Fruit fly (Drosophila melanogaster) whole organism, larva: ENCODE data around the gene CG5506.

Experiments used
- noc ChIP-seq: fragments of 200-800 bp; sonication (Bioruptor generic); optimal IDR thresholded peaks from 3 replicates; lab custom pipeline; 2019; ENCODE audit warnings: missing biosample characterization, mild to moderate bottlenecking, missing genetic modification characterization, moderate library complexity

Gene CG5506

DNA sequence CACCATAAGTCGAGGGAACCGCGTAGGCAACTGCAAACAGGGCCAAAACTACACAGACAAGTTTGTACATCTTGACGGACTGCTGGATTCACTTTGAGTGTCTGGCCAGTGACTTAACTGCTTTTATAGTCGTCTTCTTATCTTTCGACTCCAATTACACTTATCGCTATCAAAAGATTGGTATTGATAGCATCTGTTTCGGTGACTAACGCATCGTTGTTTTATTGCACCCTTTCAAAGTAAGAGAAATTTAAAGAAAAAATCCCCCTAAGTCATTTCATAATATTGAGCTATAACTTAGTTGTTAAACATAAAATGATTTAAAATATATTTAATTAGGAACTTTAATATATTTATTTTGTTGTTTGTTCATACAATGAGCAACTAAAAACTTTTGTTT is at the start of gene CG5506:
Gene CG5506, minus strand, starts transcription at position 101 of the 400 bp plus-strand sequence.
- no peak for TF ChIP-seq noc (tag; lab: Kevin White, UChicago)

DNA sequence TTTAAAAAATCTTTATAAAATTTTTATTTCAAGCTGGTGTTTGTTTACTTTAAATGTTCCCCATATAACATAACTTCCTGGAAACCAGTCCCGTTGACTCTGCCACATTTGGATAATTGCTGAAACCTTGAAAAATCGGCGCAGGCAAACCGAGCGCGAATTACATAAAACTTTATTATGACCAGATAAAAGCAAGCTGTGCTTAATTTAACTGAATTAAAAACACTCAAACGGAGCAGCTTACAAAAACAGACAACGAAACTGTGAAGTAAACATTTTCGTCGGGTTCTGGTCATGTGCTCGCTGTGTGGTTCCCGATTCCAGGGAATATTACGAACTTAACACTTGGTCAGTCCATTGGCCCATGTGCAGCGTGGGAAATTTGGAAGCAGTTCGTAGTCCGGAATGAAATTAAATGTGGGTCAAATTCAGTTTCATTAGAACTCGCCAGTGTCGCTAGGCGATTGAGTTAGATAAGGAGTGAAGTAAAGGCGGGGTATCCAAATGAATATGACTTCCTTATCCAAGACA is 49.7 kb upstream of the CG5506 start:
- TF ChIP-seq noc (tag; lab: Kevin White, UChicago), result no peak

DNA sequence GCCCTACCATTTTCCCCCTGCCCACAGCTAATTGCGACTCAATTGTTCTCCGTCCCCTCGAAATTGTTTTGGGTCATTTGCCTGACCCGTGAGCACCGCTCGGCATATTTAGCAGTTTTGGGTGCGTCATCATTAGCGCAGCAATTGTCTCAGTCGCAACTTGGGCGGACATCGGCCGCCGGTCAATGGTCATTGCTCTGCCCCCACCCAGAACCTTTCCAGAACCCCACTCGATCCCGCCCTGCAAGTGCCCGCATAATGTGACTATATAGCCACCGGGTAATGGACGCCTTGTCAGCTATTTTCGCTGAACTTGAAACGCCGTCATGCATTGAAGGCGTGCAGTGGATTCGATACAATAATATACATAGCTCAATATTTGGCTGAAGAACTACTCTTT is 48.9 kb upstream of the CG5506 start:
- TF ChIP-seq noc (tag; lab: Kevin White, UChicago), result no peak

DNA sequence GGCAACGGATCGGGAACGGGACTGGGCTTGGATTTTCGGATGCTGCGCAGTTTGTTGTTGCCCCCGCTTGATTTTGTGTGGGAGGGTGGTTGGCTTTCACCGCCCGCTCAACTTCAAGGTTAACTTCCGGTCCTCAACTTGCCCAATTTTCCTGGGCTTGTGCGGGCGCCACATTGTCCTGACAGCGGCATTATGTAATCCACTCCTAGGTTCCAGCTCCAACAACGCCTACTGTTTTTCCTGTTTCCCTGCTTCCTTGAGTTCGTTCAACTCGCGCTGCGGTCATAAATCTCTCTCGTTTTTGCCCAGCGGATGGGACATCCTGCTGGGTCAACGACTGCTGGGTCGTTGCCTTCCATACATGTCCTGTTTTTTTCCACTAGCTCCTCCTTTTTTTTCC is 47.7 kb upstream of the CG5506 start:
- TF ChIP-seq noc (tag; lab: Kevin White, UChicago), result no peak

DNA sequence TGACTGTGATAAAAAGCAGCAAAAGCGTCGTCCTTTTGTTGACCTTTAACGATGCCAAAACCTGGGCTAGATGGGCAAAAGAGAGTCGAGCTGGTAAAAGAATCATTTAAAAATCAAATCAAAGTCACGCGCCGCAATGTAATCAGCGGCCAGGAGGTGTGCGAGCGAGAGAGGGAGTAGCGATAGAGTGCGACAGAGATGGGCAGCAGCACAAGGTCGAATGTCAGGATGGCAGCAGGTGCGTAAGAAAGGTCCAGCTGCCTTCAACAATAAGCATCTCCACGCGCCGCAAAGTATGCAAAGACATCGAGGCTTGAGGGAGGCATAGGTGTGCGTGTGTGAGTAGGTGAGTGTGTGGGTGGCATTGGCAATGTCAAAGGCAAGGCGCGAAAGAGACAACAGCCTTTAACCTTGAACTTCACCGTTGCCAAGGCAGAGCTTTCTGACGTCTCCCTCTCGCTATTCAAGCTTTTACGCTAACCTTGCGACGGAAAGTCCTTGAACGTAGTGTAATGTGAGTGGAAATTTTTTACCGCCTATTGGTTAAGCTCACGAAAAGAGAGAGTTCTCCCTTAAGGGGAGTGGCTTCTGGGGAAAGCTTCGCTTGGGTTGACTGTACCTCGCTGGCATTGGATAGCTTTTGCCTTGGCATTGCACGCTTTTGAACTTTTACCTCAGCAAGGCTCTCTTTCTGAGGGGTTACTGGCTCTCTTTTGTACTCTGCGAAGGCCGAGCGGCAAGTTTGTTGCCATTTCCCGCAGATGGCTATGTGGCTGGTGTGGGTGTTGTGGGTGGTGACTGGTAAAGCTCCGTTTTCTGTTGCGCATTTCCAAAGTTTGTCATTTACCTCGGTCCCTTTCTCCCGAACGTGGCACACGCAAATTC is 45.8 kb upstream of the CG5506 start:
- TF ChIP-seq noc (tag; lab: Kevin White, UChicago), result no peak

DNA sequence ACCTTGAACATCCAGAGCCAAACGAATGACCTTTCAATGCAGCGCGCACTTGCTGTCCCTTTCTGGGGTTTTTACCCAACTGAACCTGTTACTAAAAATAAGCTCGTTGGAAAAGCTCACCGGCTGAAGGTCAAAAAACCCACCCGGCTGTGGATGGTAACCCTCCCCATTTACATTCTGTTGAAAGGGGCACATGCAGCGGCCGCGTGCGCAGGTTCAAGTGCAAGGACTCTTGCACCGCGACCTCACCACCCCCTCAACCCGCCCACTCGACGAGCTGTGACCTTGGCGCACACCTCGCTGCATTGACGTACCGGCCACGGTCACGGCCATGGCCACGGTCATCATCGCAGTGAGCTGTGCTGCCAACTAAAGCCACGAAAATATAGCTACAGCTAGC is 43.9 kb upstream of the CG5506 start:
- no peak for TF ChIP-seq noc (tag; lab: Kevin White, UChicago)

DNA sequence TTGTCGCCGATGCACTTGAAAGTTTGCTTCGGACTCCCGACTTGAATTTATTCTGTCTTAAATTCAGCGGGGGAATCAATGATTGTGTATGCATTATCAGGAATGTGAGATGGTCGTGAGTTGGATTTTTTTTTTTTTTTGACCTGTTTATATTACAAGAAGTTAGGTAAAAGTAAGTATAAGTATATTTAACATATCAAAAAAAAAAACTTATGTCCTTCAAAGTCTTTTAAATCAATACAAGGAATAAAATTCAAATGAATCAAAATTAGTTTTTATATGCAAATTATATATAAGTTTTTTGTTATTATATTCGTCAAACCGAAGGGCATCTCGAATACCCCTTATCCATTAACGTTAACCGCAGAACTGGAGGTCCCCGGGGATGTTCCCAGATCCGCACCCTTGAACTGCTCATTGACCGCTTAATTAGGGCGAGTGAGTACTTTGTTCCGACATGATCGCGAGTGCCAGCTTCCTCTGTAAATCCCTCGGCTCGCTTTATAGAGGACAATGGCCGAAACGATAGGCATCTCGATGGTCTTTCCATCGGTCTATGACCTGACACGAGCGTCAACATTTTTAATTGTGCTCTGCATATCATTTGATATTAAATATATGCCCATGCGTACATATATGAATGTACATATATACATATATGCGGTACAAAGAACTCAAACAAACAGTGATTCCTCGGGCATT is 42.5 kb upstream of the CG5506 start:
- no peak for TF ChIP-seq noc (tag; lab: Kevin White, UChicago)

DNA sequence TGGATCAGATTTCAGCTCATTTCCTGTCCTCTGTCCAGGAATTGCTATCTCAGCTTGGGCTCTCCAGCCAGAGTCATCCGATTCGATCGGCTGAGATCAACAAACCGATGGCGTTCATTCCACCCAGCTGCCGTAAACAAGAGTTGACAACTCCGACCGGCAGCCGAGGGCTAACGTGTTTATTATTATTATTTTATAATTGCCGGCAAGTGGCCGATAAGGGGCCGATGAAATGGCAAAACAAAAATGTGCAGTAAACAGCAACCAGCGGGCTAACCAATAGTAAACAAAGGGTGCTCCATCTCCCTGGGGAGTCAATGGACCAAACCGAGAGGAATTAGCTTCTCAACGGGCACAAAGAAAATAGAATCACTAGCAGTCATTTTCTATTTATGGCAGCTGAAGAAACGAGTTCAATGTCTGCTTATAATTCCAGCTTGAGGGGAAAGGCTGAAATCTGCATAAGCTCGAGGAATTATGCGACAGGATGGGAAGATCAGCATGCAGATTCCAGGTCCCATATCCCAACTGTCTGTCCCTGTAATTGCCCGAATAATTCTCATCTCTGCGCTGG is 41.1 kb upstream of the CG5506 start:
- TF ChIP-seq noc (tag; lab: Kevin White, UChicago), result no peak

DNA sequence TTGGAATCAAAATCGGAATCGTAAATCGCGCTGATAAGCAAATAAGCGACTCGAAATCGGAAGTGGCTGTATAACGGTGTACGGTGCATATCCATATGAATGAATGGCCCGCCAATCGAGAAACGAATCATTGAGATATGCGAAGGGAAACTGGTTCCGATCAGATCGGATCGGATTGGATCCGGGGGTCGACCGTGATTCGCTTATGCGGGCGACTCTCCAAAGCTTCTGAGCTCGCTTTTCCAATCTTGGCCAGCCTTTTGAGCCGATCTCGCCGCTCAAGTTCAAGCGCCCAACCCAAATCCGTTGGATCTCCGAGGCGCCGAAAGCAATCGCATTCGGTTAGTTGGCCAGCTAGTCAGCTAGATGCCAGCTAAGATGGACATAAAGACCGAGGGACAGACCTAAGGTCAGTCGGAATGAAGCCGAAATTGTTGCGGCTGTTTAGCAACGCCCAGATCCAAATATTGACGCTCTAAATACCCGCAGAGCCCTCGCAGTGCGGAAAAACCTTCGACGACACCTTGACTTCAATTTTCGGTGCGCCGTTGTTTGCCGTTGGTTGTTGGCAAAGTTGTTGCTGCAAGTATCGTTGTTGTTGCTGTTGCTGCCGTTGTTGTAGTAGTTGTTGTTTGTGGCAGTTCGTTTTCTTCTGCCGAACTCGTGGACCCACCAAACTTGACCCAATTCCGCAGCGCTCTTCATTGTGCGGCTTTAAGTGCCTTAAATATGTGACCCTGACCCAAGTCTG is 40.0 kb upstream of the CG5506 start:
- TF ChIP-seq noc (tag; lab: Kevin White, UChicago), result no peak

DNA sequence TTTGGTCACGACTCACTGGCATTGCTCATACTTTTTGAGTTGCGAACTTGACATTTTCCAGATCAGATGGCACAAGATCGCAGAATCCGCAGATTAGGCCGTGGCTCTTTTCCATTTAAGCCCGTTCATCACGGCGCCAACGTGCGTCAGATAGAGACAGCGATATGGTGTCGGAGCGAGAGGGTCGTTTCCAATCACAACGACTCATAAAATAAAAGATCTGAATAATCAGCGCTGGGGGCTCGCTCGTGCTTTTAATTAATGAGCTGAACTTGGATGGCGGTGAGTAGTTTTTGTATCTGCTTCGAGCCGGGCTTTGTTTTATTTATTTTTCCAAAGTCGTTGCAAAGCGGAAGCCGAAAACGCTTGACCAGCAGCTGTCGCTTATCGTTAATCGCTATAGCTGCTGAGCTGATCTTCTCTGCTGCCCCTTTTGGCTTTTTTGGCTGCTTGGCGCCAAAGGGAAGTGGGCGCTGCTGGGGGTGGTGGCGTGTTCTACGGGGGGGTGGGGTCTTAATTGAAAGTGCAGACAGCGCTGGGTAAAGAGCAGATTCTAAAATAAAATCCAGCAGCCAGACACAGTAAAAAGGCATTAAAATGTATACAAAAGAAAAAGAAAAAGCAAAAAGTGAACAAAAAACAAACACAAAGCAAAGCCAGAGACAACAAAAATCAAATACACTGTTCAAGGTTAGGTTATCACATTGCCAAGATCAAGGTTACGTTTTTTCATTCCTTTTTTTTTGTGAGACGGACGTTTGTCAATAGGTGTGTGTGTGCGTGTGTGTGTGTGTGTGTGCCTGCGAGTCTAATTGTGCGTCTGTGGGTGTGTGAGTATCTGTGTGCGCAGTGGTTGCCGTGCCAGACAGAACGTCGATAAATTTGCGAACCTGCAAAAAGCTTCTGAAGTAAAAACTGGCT is 38.3 kb upstream of the CG5506 start:
- TF ChIP-seq noc (tag; lab: Kevin White, UChicago), result peak; percentile 55

DNA sequence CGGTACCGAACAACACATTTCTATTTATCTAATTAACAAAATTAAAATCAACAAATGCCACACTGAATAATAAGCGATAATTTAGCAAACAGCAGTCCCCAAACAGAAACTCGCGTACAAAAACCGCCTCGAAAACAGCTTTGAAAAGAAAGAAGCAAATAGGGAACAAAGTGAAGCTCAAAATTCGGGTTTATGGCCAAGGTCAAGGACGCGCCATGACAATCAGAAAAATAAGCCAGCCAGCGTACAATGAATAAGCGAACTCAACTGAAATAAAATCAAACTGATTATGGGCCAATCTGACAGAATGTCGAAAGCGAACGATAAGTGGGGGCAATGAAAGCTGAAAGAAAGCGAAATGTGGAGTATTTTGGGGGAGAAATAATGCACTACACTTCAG is 37.3 kb upstream of the CG5506 start:
- TF ChIP-seq noc (tag; lab: Kevin White, UChicago), result no peak

DNA sequence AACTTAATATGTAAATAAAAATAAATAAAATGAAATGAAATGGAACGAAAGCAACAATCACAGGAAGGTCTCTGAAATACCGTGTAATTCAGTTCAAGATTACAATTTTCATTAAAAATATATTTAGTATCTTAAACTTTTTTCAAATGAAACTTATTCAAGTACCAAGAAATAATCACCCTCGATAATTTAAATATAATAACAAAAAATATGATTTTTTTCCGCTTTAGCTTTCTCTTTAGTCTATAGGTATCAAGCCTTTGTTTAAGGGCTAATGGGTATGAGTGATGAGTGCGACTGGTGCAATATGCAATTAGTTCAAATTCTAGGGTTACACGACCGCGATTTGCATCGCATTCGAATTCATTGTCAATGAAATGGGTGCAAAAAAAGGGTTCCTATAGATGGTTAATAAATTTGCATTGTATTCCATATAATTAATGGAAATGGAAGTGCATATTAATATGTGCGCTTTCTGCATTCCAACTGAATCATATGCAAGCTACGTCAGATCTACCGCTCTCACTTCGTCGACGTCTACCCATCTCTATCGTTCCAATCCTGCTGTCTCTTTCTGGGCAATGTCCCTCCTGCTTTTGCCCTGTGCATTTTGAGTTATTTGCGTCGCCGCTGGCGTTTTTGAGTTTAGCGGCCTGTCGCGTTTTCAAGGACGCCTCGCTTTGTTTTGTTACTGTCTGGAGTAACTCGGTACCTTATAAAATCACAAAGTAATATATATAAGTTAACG is 33.7 kb upstream of the CG5506 start:
- TF ChIP-seq noc (tag; lab: Kevin White, UChicago), result no peak

DNA sequence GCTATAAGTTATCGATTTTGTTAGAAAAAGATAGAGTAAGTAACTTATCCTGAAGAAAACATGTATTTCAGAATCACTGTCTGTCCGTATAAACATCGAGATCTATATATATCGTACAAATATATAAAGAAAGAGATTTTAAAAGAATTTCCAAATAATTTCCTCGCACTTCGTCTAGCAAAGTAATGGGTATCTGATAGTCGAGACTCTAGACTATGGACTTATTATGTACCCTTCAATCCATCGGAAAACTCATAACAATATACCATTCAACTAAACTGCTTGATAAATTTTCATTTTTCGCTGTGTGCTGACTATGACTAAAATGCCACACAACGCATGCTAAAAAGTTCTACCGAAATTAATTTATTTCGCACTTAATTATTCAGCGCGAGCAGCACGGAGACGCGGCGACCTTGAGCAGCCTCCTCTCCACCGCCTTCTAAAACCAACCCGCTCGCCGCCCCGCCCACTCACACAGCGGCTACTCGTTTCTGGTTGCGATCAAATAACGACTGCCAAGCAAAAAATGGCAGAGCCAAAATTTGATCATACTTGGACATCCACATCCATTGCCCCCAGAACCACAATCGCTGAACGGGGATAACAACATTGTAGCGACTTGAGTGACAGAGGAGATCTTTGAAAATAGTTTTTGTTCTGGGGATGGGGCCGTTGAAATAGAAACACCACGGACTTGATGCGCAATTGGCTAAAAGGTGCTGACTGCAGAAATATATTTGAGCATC is 31.8 kb upstream of the CG5506 start:
- TF ChIP-seq noc (tag; lab: Kevin White, UChicago), result no peak
